Worm (Caenorhabditis elegans): Measurements from ENCODE around the gene btb-19.
A peak's percentile ranks its signal among the peaks of the same experiment; 100 is the strongest.

Gene btb-19

DNA sequence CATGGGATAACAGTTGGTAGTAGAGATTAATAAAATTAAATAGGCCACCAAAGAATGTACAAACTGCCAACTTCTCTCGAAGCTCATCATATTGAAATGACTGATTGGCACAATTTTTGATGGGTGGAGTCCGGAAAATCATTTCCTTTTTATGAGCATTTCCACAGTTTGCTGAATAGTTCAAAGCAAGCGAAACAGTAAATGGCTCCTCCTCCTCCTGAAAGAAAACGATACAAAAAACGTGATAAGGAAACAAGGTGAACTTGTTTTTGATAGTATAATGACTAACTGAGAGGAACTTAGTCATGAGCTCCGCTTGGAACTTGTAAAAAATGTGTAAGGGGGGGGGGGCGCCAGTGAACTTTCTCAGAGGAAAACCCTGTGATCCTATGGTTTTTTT is 6.9 kb downstream of the btb-19 start, which contains the start of gene K10H10.9:
TSS of gene K10H10.9 (minus strand) at position 101 of the 400 bp plus-strand sequence.
- TF ChIP-seq lin-14 (GFP tag; optimal IDR thresholded peaks at IDR 0.05) (no peak), unc-30 (tag; optimal IDR thresholded peaks at IDR 0.05) (no peak), dpl-1 (GFP tag; optimal IDR thresholded peaks at IDR 0.05) (no peak), nhr-19 (GFP tag; conservative IDR thresholded peaks at IDR 0.05) (no peak), sox-4 (tag; optimal IDR thresholded peaks at IDR 0.05) (no peak), ceh-88 (GFP tag; IDR thresholded peaks at IDR 0.05) (no peak), jun-1 (tag; optimal IDR thresholded peaks at IDR 0.05) (no peak), unc-130 (tag; optimal IDR thresholded peaks at IDR 0.05) (no peak), grh-1 (GFP tag; IDR thresholded peaks at IDR 0.05) (no peak), fkh-10 (GFP tag; optimal IDR thresholded peaks at IDR 0.05) (no peak), nhr-237 (tag; optimal IDR thresholded peaks at IDR 0.05) (no peak), nhr-20 (tag; optimal IDR thresholded peaks at IDR 0.05) (no peak), zip-4 (GFP tag; optimal IDR thresholded peaks at IDR 0.05) (no peak), unc-98 (GFP tag; IDR thresholded peaks at IDR 0.05) (no peak), nhr-76 (tag; optimal IDR thresholded peaks at IDR 0.05) (no peak)

DNA sequence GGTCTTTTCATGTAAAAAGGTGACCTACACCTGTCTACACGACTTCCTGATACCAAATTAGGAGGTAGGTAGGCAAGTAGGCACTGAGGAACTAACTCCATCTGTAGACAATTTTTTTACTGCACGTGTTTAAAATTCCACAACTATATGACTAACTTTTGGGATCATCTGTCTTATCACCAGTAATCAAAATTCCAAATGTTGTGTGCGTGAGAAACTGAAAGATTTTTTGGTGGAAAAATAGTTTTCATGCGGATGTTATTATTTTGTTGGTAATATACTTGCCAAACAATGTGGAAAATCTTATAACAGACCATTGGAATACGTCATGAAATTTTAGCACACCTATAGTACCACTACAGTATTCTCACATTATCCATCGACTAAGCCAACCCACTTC is 10.7 kb downstream of the btb-19 start, which contains the start of gene K10H10.13:
TSS of gene K10H10.13 (minus strand) at position 101 of the 400 bp plus-strand sequence.
- TF ChIP-seq nhr-237 (tag; optimal IDR thresholded peaks at IDR 0.05) (no peak), dpl-1 (GFP tag; optimal IDR thresholded peaks at IDR 0.05) (no peak), snpc-4 (tag; optimal IDR thresholded peaks at IDR 0.05) (no peak), mab-9 (GFP tag; IDR thresholded peaks at IDR 0.05) (no peak), ceh-63 (GFP tag; optimal IDR thresholded peaks at IDR 0.05) (no peak), unc-98 (GFP tag; IDR thresholded peaks at IDR 0.05) (no peak), ztf-4 (tag; optimal IDR thresholded peaks at IDR 0.05) (no peak), egl-27 (tag; optimal IDR thresholded peaks at IDR 0.05) (no peak), elt-3 (tag; optimal IDR thresholded peaks at IDR 0.05) (no peak), egl-13 (tag; optimal IDR thresholded peaks at IDR 0.05) (no peak), lin-39 (tag; optimal IDR thresholded peaks at IDR 0.05) (no peak), efl-1 (optimal IDR thresholded peaks at IDR 0.05) (no peak), efl-1 (GFP tag; optimal IDR thresholded peaks at IDR 0.05 in 1 of 2) (no peak), F16B12.6 (tag; optimal IDR thresholded peaks at IDR 0.05) (no peak), mep-1 (tag; optimal IDR thresholded peaks at IDR 0.05) (no peak), nhr-85 (tag) (no peak)

DNA sequence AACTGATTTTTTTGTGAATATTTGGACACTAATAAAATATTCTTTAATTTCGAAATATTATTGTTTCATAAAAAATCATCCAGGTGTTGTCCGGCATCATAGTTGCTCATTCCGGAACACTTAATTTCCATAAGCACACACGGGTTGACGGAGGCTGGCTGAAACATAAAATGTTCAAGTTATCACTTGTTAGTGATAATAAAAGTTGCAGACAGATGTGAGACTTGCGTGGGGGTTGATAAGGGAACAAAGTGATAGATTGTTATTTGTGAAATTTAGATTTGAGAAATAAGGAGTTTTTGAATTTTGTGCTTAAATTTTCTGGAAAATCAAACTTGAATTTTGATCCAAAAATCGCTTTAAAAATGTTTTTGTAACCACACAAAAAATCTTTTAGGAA is 11.8 kb downstream of the btb-19 start:
- peak; percentile 39 for TF ChIP-seq elt-2 (tag; optimal IDR thresholded peaks at IDR 0.05)
- no peak for TF ChIP-seq ceh-88 (GFP tag; IDR thresholded peaks at IDR 0.05)
- TF ChIP-seq ama-1 (optimal IDR thresholded peaks at IDR 0.05), result no peak

DNA sequence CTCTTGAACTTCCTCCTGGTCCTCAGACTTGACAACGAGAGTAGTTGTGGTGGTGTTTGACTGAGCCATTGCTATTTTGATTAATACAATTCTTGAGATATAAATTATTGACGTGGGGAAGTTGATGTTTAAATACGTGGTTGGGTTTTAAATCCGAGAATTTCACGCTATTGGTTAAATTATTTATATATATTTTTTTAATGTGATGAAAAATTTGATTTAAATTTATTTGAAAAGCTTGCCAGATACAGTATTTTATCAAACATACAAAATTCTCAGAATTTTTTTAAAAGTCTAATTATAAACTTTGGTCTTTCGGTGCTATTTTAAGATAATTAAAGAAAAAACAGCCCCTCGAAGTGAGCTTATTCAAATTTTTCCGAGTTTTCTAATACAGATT is 14.4 kb downstream of the btb-19 start, which contains the start of the genes K10H10.7 and K10H10.10:
TSS of gene K10H10.7 (minus strand) at position 101 of the 400 bp plus-strand sequence.
TSS of gene K10H10.10 (plus strand) at position 204 of the 400 bp plus-strand sequence.
- TF ChIP-seq vab-15 (tag; optimal IDR thresholded peaks at IDR 0.05) (no peak), C16A3.4 (tag; optimal IDR thresholded peaks at IDR 0.05) (no peak), tlp-1 (tag; optimal IDR thresholded peaks at IDR 0.05) (no peak), zip-4 (GFP tag; optimal IDR thresholded peaks at IDR 0.05) (no peak), ama-1 (optimal IDR thresholded peaks at IDR 0.05) (no peak), nhr-85 (tag) (no peak)

DNA sequence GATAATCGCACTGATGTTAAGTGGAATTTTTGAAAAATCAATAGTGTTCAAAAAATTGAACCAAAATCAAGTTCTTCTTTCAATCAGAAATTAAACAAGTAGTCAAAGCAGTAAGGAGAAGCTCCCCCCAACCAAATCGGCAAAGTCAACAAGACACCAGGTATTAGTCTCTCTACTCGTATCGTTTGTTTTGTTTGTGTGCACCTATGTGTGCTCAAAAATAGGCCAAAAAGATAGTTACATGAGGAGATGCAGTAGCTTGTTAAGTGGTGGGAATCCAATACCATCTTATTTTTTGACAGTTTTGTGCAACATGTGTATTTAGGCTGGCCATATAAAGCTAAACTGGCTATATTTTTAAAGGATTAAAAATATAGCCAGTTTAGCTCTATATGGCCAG is 15.7 kb downstream of the btb-19 start, which contains the start of gene K10H10.12:
TSS of gene K10H10.12 (minus strand) at position 101 of the 400 bp plus-strand sequence.
- TF ChIP-seq ama-1 (optimal IDR thresholded peaks at IDR 0.05) (no peak), sup-37 (GFP tag; optimal IDR thresholded peaks at IDR 0.05) (no peak), unc-130 (tag; optimal IDR thresholded peaks at IDR 0.05) (no peak), zip-4 (GFP tag; optimal IDR thresholded peaks at IDR 0.05) (no peak), sox-4 (tag; optimal IDR thresholded peaks at IDR 0.05) (no peak), nhr-12 (tag; optimal IDR thresholded peaks at IDR 0.05) (no peak), nhr-47 (tag; optimal IDR thresholded peaks at IDR 0.05) (no peak), ceh-8 (GFP tag; optimal IDR thresholded peaks at IDR 0.05) (no peak), F16B12.6 (tag; optimal IDR thresholded peaks at IDR 0.05) (no peak), rnt-1 (tag; optimal IDR thresholded peaks at IDR 0.05) (no peak), ces-1 (GFP tag; optimal IDR thresholded peaks at IDR 0.05) (no peak), lin-14 (GFP tag; optimal IDR thresholded peaks at IDR 0.05) (no peak), lir-3 (tag; optimal IDR thresholded peaks at IDR 0.05; ENCODE audit: poor library complexity) (no peak), irx-1 (tag; optimal IDR thresholded peaks at IDR 0.05) (no peak), nhr-237 (tag; optimal IDR thresholded peaks at IDR 0.05) (no peak), nhr-19 (GFP tag; conservative IDR thresholded peaks at IDR 0.05) (no peak), nhr-76 (tag; optimal IDR thresholded peaks at IDR 0.05) (no peak), C04F5.9 (tag; optimal IDR thresholded peaks at IDR 0.05) (no peak)

Data from whole organism, L1 larva.